Worm (Caenorhabditis elegans) whole organism, L3 larva: Measurements from ENCODE around the gene C50F4.12.
A peak's percentile ranks its signal among the peaks of the same experiment; 100 is the strongest.

ENCODE experiments used
- aly-2 ChIP-seq: fragments of 150-350 bp; optimal IDR thresholded peaks from 2 replicates; lab custom pipeline; 2014; ENCODE audit warnings: missing biosample characterization, missing genetic modification characterization
- ceh-16 ChIP-seq: sonication (generic microtip); optimal IDR thresholded peaks from 2 replicates; lab custom pipeline; 2017; ENCODE audit warnings: missing biosample characterization, missing genetic modification characterization
- ceh-28 ChIP-seq: fragments of 150-350 bp; optimal IDR thresholded peaks from 2 replicates; lab custom pipeline; 2014; ENCODE audit warnings: missing biosample characterization, missing genetic modification reagents, missing genetic modification characterization
- ceh-82 ChIP-seq: fragments of 150-350 bp; optimal IDR thresholded peaks from 2 replicates; lab custom pipeline; 2014; ENCODE audit warnings: missing biosample characterization, missing genetic modification characterization
- ceh-9 ChIP-seq: sonication (generic microtip); optimal IDR thresholded peaks from 2 replicates; lab custom pipeline; 2018; ENCODE audit warnings: missing biosample characterization, missing genetic modification characterization
- daf-12 ChIP-seq: fragments of 150-350 bp; optimal IDR thresholded peaks from 2 replicates; lab custom pipeline; 2014; ENCODE audit warnings: missing biosample characterization, missing genetic modification reagents, missing genetic modification characterization
- egl-27 ChIP-seq: sonication (generic microtip); optimal IDR thresholded peaks from 4 replicates; lab custom pipeline; 2017; ENCODE audit warnings: missing biosample characterization, missing genetic modification reagents, missing genetic modification characterization
- egl-5 ChIP-seq: fragments of 150-350 bp; optimal IDR thresholded peaks from 2 replicates; lab custom pipeline; 2017; ENCODE audit warnings: missing biosample characterization, missing genetic modification reagents, missing genetic modification characterization, inconsistent platforms
- elt-2 ChIP-seq: sonication (generic microtip); optimal IDR thresholded peaks from 2 replicates; lab custom pipeline; 2016; ENCODE audit warnings: missing genetic modification reagents, mild to moderate bottlenecking, missing genetic modification characterization, missing compliant biosample characterization
- fkh-10 ChIP-seq: sonication (generic microtip); optimal IDR thresholded peaks from 2 replicates; lab custom pipeline; 2017; ENCODE audit warnings: missing biosample characterization, missing genetic modification reagents, missing genetic modification characterization
- fos-1 ChIP-seq: fragments of 150-350 bp; optimal IDR thresholded peaks from 2 replicates; lab custom pipeline; 2014; ENCODE audit warnings: missing biosample characterization, missing genetic modification characterization
- hmg-11 ChIP-seq: sonication (generic microtip); optimal IDR thresholded peaks from 2 replicates; lab custom pipeline; 2016; ENCODE audit warnings: missing genetic modification characterization, missing compliant biosample characterization
- jun-1 ChIP-seq: fragments of 150-350 bp; optimal IDR thresholded peaks from 2 replicates; lab custom pipeline; 2014; ENCODE audit warnings: missing biosample characterization, missing genetic modification reagents, missing genetic modification characterization
- lin-15B ChIP-seq: fragments of 150-350 bp; optimal IDR thresholded peaks from 2 replicates; lab custom pipeline; 2014; ENCODE audit warnings: missing biosample characterization, missing genetic modification characterization
- lin-39 ChIP-seq: fragments of 150-350 bp; optimal IDR thresholded peaks from 2 replicates; lab custom pipeline; 2018; ENCODE audit warnings: missing biosample characterization, missing genetic modification reagents, missing genetic modification characterization
- lsy-12 ChIP-seq: sonication (generic microtip); optimal IDR thresholded peaks from 2 replicates; lab custom pipeline; 2016; ENCODE audit warnings: mild to moderate bottlenecking, missing genetic modification characterization, missing compliant biosample characterization
- mdl-1 ChIP-seq: fragments of 150-350 bp; optimal IDR thresholded peaks from 2 replicates; lab custom pipeline; 2014; ENCODE audit warnings: missing biosample characterization, missing genetic modification characterization
- mml-1 ChIP-seq: fragments of 150-350 bp; sonication (generic microtip); optimal IDR thresholded peaks from 3 replicates; lab custom pipeline; 2014; ENCODE audit warnings: missing biosample characterization, missing genetic modification characterization
- nhr-11 ChIP-seq: fragments of 150-350 bp; optimal IDR thresholded peaks from 2 replicates; lab custom pipeline; 2014; ENCODE audit warnings: missing biosample characterization, missing genetic modification characterization
- nhr-12 ChIP-seq: fragments of 150-350 bp; optimal IDR thresholded peaks from 2 replicates; lab custom pipeline; 2014; ENCODE audit warnings: missing biosample characterization, missing genetic modification characterization
- nhr-23 ChIP-seq: fragments of 150-350 bp; optimal IDR thresholded peaks from 2 replicates; lab custom pipeline; 2014; ENCODE audit warnings: missing biosample characterization, missing genetic modification reagents, missing genetic modification characterization
- nhr-237 ChIP-seq: fragments of 150-350 bp; optimal IDR thresholded peaks from 2 replicates; lab custom pipeline; 2014; ENCODE audit warnings: missing biosample characterization, missing genetic modification characterization
- nhr-25 ChIP-seq: sonication (generic microtip); optimal IDR thresholded peaks from 2 replicates; lab custom pipeline; 2017; ENCODE audit warnings: missing biosample characterization, missing genetic modification characterization
- nhr-28 ChIP-seq: fragments of 150-350 bp; optimal IDR thresholded peaks from 2 replicates; lab custom pipeline; 2014; ENCODE audit warnings: missing biosample characterization, missing genetic modification characterization
- nhr-43 ChIP-seq: sonication (generic microtip); optimal IDR thresholded peaks from 2 replicates; lab custom pipeline; 2016; ENCODE audit warnings: mild to moderate bottlenecking, missing genetic modification characterization, missing compliant biosample characterization; ENCODE audit not compliant: poor library complexity, severe bottlenecking
- nhr-67 ChIP-seq: fragments of 150-350 bp; optimal IDR thresholded peaks from 2 replicates; lab custom pipeline; 2014; ENCODE audit warnings: missing biosample characterization, missing genetic modification characterization
- nhr-76 ChIP-seq: fragments of 150-350 bp; sonication (generic microtip); optimal IDR thresholded peaks from 5 replicates; lab custom pipeline; 2014; ENCODE audit warnings: missing biosample characterization, missing genetic modification characterization
- nhr-77 ChIP-seq: fragments of 150-350 bp; optimal IDR thresholded peaks from 2 replicates; lab custom pipeline; 2014; ENCODE audit warnings: missing biosample characterization, missing genetic modification characterization
- pha-4 ChIP-seq: fragments of 150-350 bp; optimal IDR thresholded peaks from 2 replicates; lab custom pipeline; 2014; ENCODE audit warnings: missing biosample characterization, missing genetic modification reagents, missing genetic modification characterization
- pqm-1 ChIP-seq: fragments of 150-350 bp; optimal IDR thresholded peaks from 2 replicates; lab custom pipeline; 2017; ENCODE audit warnings: missing biosample characterization, missing genetic modification characterization, inconsistent platforms
- sea-2 ChIP-seq: fragments of 150-350 bp; sonication (generic microtip); optimal IDR thresholded peaks from 4 replicates; lab custom pipeline; 2014; ENCODE audit warnings: missing biosample characterization, missing genetic modification reagents, missing genetic modification characterization
- skn-1 ChIP-seq: fragments of 150-350 bp; optimal IDR thresholded peaks from 2 replicates; lab custom pipeline; 2014; ENCODE audit warnings: missing biosample characterization, missing genetic modification characterization
- snpc-4 ChIP-seq: fragments of 150-350 bp; optimal IDR thresholded peaks from 2 replicates; lab custom pipeline; 2014; ENCODE audit warnings: missing biosample characterization, missing genetic modification characterization
- unc-39 ChIP-seq: sonication (generic microtip); optimal IDR thresholded peaks from 4 replicates; lab custom pipeline; 2017; ENCODE audit warnings: missing biosample characterization, missing genetic modification characterization
- zag-1 ChIP-seq: fragments of 150-350 bp; optimal IDR thresholded peaks from 2 replicates; lab custom pipeline; 2014; ENCODE audit warnings: missing biosample characterization, missing genetic modification characterization
- ztf-11 ChIP-seq: fragments of 150-350 bp; optimal IDR thresholded peaks from 2 replicates; lab custom pipeline; 2014; ENCODE audit warnings: missing biosample characterization, missing genetic modification characterization

C50F4.12 gene

DNA sequence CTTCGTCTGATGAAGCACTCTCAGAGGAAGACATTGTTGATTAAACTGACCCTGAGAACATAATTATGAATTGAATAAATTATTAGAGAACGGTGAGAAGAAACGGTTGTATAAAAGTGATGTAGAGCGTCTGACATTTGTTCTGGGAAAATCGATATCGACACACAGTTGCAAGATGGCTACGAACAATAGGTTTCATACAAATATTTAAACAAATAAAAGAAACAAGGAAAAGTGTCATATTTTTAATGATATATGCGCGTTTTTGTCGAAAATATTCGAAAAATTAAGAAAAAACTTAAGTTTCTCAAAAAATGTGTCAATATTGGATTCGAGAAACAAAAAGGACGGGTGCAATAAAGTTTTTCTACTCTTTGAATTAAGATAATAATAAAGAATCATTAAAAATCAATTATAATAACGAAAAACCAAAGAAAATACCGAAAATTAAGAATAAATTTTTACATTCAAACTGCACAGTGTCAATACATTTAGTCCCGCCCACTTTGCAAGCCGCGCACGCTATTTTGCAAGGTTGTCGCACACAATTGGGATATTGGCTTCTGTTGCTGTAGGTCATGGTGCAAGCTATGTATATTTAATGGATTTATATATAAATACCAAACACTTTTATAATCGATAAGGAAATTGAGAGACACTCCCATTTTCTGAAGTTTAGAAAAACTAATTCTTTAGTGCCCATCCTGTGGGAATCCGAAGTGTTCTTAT is 43.2 kb upstream of the C50F4.12 start, which contains the start of gene rtfo-1:
Gene rtfo-1 (minus strand): TSS at position 51 of the 729 bp plus-strand sequence.
- TF ChIP-seq nhr-237 (no peak), egl-5 (tag; lab: Kevin White, UChicago) (no peak), ceh-16 (tag; lab: Kevin White, UChicago) (no peak), nhr-11 (tag; lab: Kevin White, UChicago) (no peak), nhr-67 (tag; lab: Kevin White, UChicago) (no peak), ceh-28 (tag; lab: Kevin White, UChicago) (no peak), zag-1 (tag; lab: Kevin White, UChicago) (no peak), ceh-82 (tag; lab: Kevin White, UChicago) (no peak), ztf-11 (no peak), lin-15B (tag; lab: Kevin White, UChicago) (no peak), nhr-28 (no peak), elt-2 (peak; percentile 4), nhr-12 (tag; lab: Kevin White, UChicago) (no peak), nhr-25 (peak; percentile 18), hmg-11 (tag; lab: Kevin White, UChicago) (peak; percentile 62), snpc-4 (tag; lab: Kevin White, UChicago) (peak; percentile 4), fkh-10 (GFP tag; lab: Kevin White, UChicago) (no peak), sea-2 (GFP tag; lab: Kevin White, UChicago) (no peak), pqm-1 (no peak), daf-12 (tag; lab: Kevin White, UChicago) (no peak), mdl-1 (tag; lab: Kevin White, UChicago) (no peak), nhr-43 (tag; lab: Kevin White, UChicago) (peak; percentile 45), nhr-76 (no peak), nhr-77 (tag; lab: Kevin White, UChicago) (no peak), egl-27 (tag; lab: Kevin White, UChicago) (no peak), lin-39 (tag; lab: Kevin White, UChicago) (no peak), pha-4 (peak; percentile 60), nhr-23 (tag; lab: Kevin White, UChicago) (peak; percentile 35), jun-1 (tag; lab: Kevin White, UChicago) (no peak)
- TF ChIP-seq, all 47 proteins: peak for 7

DNA sequence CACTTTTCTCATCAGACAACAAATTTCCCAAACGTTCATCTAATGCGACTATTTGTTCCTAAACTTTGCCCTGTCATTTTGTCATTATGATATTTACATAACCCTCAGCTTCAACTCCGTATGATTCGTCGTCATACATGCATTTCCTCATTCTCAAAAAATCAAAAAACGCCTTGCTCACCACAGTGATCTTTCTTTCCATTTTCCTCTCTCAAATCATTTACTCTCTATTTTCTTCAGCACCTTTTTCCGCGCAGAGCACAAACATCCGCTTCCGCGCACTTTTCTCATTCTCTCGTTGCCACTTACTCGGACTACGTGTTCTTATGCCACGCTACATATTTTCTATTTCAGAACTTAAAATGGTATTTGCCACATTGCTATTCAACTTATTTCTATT is 37.5 kb upstream of the C50F4.12 start, which contains the start of gene F25B3.2:
Gene F25B3.2 (plus strand): TSS at position 301 of the 400 bp plus-strand sequence.
- TF ChIP-seq skn-1 (no peak), snpc-4 (tag; lab: Kevin White, UChicago) (no peak), fos-1 (no peak), ceh-9 (no peak), aly-2 (no peak), unc-39 (tag; lab: Kevin White, UChicago) (no peak), fkh-10 (GFP tag; lab: Kevin White, UChicago) (no peak), daf-12 (tag; lab: Kevin White, UChicago) (no peak), nhr-43 (tag; lab: Kevin White, UChicago) (no peak), ceh-28 (tag; lab: Kevin White, UChicago) (no peak), nhr-237 (no peak)

DNA sequence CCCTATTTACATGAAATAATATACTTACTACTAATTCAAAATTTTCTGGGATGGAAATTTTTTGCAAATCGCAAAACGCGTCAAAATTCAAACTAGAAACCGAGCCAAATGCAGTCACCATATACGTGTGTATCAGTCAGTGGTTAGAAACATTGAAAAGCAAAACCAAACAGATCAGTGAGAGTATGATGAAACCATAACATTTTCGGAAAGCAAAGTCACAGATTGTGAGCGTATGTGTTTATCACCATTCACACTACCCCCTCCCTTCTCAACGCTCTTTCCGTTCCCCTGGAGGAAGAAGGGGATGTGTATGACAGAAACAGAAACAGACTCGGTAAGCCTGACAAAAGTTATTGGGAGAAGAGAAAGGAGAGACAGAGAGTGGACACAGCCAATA is 32.1 kb upstream of the C50F4.12 start:
- TF ChIP-seq mml-1 (tag; lab: Kevin White, UChicago) (no peak), nhr-77 (tag; lab: Kevin White, UChicago) (no peak), nhr-76 (no peak), nhr-23 (tag; lab: Kevin White, UChicago) (no peak)
- TF ChIP-seq, all 47 proteins: peak for 0

DNA sequence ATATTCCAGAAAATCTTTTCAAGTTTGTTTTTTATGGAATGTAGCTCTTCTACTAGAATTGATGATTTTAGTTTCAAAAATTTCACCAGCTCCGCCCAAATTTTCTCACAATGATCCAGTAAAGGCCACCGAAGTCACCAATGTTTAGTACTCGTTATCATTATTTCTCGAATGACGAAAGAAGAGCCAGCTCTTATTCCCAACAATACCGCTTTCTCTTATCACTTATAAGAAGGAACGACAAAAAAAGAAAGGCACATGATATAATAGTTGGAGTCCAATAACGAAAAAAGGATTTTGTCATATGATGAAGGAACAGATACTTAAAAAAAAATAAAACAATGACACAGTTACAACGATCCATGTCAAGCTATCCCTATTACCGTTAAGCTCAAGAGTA is 31.5 kb upstream of the C50F4.12 start:
- TF ChIP-seq ceh-16 (tag; lab: Kevin White, UChicago) (no peak), fos-1 (no peak), lsy-12 (no peak), elt-2 (peak; percentile 36)
